Fruit fly (Drosophila melanogaster): Measurements from ENCODE around the gene CG17991.
A peak's percentile ranks its signal among the peaks of the same experiment; 100 is the strongest.

The CG17991 gene

DNA sequence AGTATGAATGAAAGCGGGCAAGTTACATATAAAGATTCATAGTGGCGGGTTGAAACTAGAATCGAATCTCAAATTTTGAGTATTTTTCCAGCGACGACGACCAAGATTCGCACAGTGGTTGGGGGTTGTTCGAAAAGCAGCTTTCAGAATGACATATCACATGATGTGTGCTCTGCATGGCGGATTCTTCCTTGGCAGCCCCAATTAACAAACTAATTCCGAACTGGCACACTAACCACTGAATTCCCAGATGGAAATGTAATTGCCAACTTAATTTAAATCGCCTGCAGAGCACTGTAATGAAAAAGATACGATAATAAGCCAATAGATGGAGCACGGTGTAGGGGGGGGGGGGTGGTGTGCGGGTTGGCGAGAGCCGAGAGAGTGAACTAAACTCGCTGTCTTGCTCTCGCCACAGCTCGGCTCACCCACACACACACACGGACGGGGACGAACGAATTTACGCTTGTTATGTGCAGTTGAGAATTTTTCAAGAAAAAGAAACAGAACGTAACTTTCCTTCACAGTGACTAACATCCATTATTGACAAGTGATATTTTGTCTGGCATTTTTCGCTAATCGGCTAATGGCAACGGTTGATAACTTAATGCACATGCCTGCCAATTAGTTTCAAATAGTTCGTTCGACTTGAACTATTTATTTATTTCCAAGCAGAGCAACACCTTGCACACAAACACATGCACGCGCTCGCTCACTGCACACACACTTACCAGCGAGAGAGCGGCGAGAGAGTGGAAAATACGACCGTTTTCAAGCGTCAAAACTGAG lies 40.1 kb downstream of the CG17991 start (continued):
- TF ChIP-seq Poxn (GFP tag; IDR thresholded peaks at IDR 0.05) (peak; percentile 88), Ssrp (tag; optimal IDR thresholded peaks at IDR 0.05) (peak; percentile 91), CG14860 (GFP tag; IDR thresholded peaks at IDR 0.05; ENCODE audit: partially characterized antibody) (peak; percentile 63), CG14050 (GFP tag; IDR thresholded peaks at IDR 0.05) (peak; percentile 95), CG9932 (GFP tag; IDR thresholded peaks at IDR 0.05) (peak; percentile 97), CG4328 (GFP tag; optimal IDR thresholded peaks at IDR 0.05) (peak; percentile 68), CG13624 (GFP tag; optimal IDR thresholded peaks at IDR 0.05) (peak; percentile 95), CG13296 (GFP tag; optimal IDR thresholded peaks at IDR 0.05) (peak; percentile 90), CG17359 (tag; optimal IDR thresholded peaks at IDR 0.05) (peak; percentile 96), phol (tag; optimal IDR thresholded peaks at IDR 0.05) (peak; percentile 91), bab2 (GFP tag; optimal IDR thresholded peaks at IDR 0.05) (peak; percentile 91), E2f2 (GFP tag; IDR thresholded peaks at IDR 0.05) (peak; percentile 84), grn (GFP tag; optimal IDR thresholded peaks at IDR 0.05) (peak; percentile 76), Opbp (GFP tag; IDR thresholded peaks at IDR 0.05; ENCODE audit: partially characterized antibody) (peak; percentile 68), Dll (GFP tag; IDR thresholded peaks at IDR 0.05; ENCODE audit: partially characterized antibody) (peak; percentile 29; the same call in 1 of the 4 replicates), Mrtf (GFP tag; IDR thresholded peaks at IDR 0.05) (peak; percentile 97), Bdp1 (GFP tag; optimal IDR thresholded peaks at IDR 0.05) (peak; percentile 89), trem (tag; optimal IDR thresholded peaks at IDR 0.05) (peak; percentile 89), Ets97D (GFP tag; optimal IDR thresholded peaks at IDR 0.05) (peak; percentile 75), CG2678 (tag; optimal IDR thresholded peaks at IDR 0.05) (peak; percentile 96), CG7963 (GFP tag; IDR thresholded peaks at IDR 0.05; ENCODE audit: partially characterized antibody) (peak; percentile 54; the same call in 1 of the 3 replicates), CG13123 (GFP tag; optimal IDR thresholded peaks at IDR 0.05) (peak; percentile 88), CG10543 (GFP tag; optimal IDR thresholded peaks at IDR 0.05) (peak; percentile 90), CG1024 (GFP tag; IDR thresholded peaks at IDR 0.05) (peak; percentile 86), gsb-n (tag; optimal IDR thresholded peaks at IDR 0.05) (peak; percentile 92), CG11085 (GFP tag; IDR thresholded peaks at IDR 0.05) (peak; percentile 94), CG4707 (GFP tag; optimal IDR thresholded peaks at IDR 0.05) (peak; percentile 88), emc (GFP tag; optimal IDR thresholded peaks at IDR 0.05) (peak; percentile 91), CG2129 (GFP tag; IDR thresholded peaks at IDR 0.05; ENCODE audit: partially characterized antibody) (no peak), cwo (GFP tag; optimal IDR thresholded peaks at IDR 0.05) (peak; percentile 95), gsb (GFP tag; IDR thresholded peaks at IDR 0.05) (peak; percentile 95), pho (GFP tag; optimal IDR thresholded peaks at IDR 0.05) (peak; percentile 94), ro (GFP tag; IDR thresholded peaks at IDR 0.05) (peak; percentile 88), cad (GFP tag; optimal IDR thresholded peaks at IDR 0.05) (no peak), D (optimal IDR thresholded peaks at IDR 0.05) (no peak), D (GFP tag; optimal IDR thresholded peaks at IDR 0.05) (peak; percentile 88), CG12071 (GFP tag; optimal IDR thresholded peaks at IDR 0.05) (peak; percentile 97), Doc2 (GFP tag; IDR thresholded peaks at IDR 0.05) (peak; percentile 81), Aef1 (GFP tag; IDR thresholded peaks at IDR 0.05) (peak; percentile 96), Dad (GFP tag; optimal IDR thresholded peaks at IDR 0.05) (peak; percentile 93), CG18262 (tag; optimal IDR thresholded peaks at IDR 0.05) (peak; percentile 93), CG12155 (GFP tag; optimal IDR thresholded peaks at IDR 0.05) (peak; percentile 98), sna (GFP tag; IDR thresholded peaks at IDR 0.05; ENCODE audit: partially characterized antibody) (no peak), ewg (GFP tag; optimal IDR thresholded peaks at IDR 0.05) (peak; percentile 92), HLH54F (GFP tag; optimal IDR thresholded peaks at IDR 0.05) (peak; percentile 96), toy (GFP tag; IDR thresholded peaks at IDR 0.05) (peak; percentile 86), en (GFP tag; optimal IDR thresholded peaks at IDR 0.05) (peak; percentile 82), hth (optimal IDR thresholded peaks at IDR 0.05) (no peak), Dek (tag; optimal IDR thresholded peaks at IDR 0.05) (peak; percentile 93)
